Fruit fly (Drosophila melanogaster) whole organism, embryonic: ENCODE measurements around the gene Cdc7.

ENCODE experiments used
- Antp ChIP-seq: fragments of 200-800 bp; sonication (Bioruptor generic); optimal IDR thresholded peaks from 3 replicates; lab custom pipeline; 2016; ENCODE audit warnings: missing biosample characterization, missing genetic modification characterization
- Atf3 ChIP-seq: fragments of 200-800 bp; sonication (Bioruptor generic); optimal IDR thresholded peaks from 3 replicates; lab custom pipeline; 2016; ENCODE audit warnings: missing biosample characterization, missing genetic modification characterization
- CG12219 ChIP-seq: fragments of 200-800 bp; sonication (Bioruptor generic); optimal IDR thresholded peaks from 3 replicates; lab custom pipeline; 2018; ENCODE audit warnings: missing biosample characterization, mild to moderate bottlenecking, missing genetic modification characterization
- CG12391 ChIP-seq: fragments of 200-800 bp; sonication (Bioruptor generic); optimal IDR thresholded peaks from 3 replicates; lab custom pipeline; 2018; ENCODE audit warnings: missing biosample characterization, mild to moderate bottlenecking, missing genetic modification characterization, moderate library complexity
- CG13123 ChIP-seq: fragments of 200-800 bp; sonication (Bioruptor generic); optimal IDR thresholded peaks from 2 replicates; lab custom pipeline; 2016; ENCODE audit warnings: missing biosample characterization, missing genetic modification characterization
- CG13624 ChIP-seq: fragments of 200-800 bp; sonication (Bioruptor generic); optimal IDR thresholded peaks from 2 replicates; lab custom pipeline; 2016; ENCODE audit warnings: missing biosample characterization, missing genetic modification characterization
- CG13775 ChIP-seq: fragments of 200-800 bp; sonication (Bioruptor generic); optimal IDR thresholded peaks from 3 replicates; lab custom pipeline; 2017; ENCODE audit warnings: missing biosample characterization, mild to moderate bottlenecking, missing genetic modification characterization
- CG14014 ChIP-seq: fragments of 200-800 bp; sonication (Bioruptor generic); IDR thresholded peaks from 2 replicates; pipeline ENCODE4 v1.3.6; 2022; ENCODE audit warnings: missing biosample characterization, missing genetic modification characterization
- CG14441 ChIP-seq: fragments of 200-800 bp; sonication (Bioruptor generic); IDR thresholded peaks from 2 replicates; pipeline ENCODE4 v1.3.6; 2022; ENCODE audit warnings: missing biosample characterization, missing genetic modification characterization
- CG15073 ChIP-seq: fragments of 200-800 bp; sonication (Bioruptor generic); optimal IDR thresholded peaks from 2 replicates; lab custom pipeline; 2016; ENCODE audit warnings: missing biosample characterization, missing genetic modification characterization
- CG1529 ChIP-seq: fragments of 200-800 bp; sonication (Bioruptor generic); optimal IDR thresholded peaks from 3 replicates; lab custom pipeline; 2018; ENCODE audit warnings: missing biosample characterization, missing genetic modification characterization
- CG15601 ChIP-seq: fragments of 200-800 bp; sonication (Bioruptor generic); optimal IDR thresholded peaks from 3 replicates; lab custom pipeline; 2019; ENCODE audit warnings: missing biosample characterization, mild to moderate bottlenecking, missing genetic modification characterization, moderate library complexity
- CG17328 ChIP-seq: fragments of 200-800 bp; sonication (Bioruptor generic); IDR thresholded peaks from 2 replicates; pipeline ENCODE4 v1.3.6; 2022; ENCODE audit warnings: missing biosample characterization, missing genetic modification characterization
- CG6254 ChIP-seq: fragments of 200-800 bp; sonication (Bioruptor generic); optimal IDR thresholded peaks from 3 replicates; lab custom pipeline; 2017; ENCODE audit warnings: mild to moderate bottlenecking, missing biosample characterization, missing genetic modification reagents, missing genetic modification characterization
- CG8089 ChIP-seq: fragments of 200-800 bp; sonication (Bioruptor generic); optimal IDR thresholded peaks from 3 replicates; lab custom pipeline; 2016; ENCODE audit warnings: missing biosample characterization, missing genetic modification characterization
- CG9727 ChIP-seq: fragments of 200-800 bp; sonication (Bioruptor generic); optimal IDR thresholded peaks from 3 replicates; lab custom pipeline; 2017; ENCODE audit warnings: missing biosample characterization, mild to moderate bottlenecking, missing genetic modification characterization
- D19A ChIP-seq: fragments of 200-800 bp; optimal IDR thresholded peaks from 3 replicates; lab custom pipeline; 2019; ENCODE audit warnings: missing biosample characterization, mild to moderate bottlenecking, missing genetic modification characterization, moderate library complexity
- Fer1 ChIP-seq: fragments of 200-800 bp; sonication (Bioruptor generic); optimal IDR thresholded peaks from 2 replicates; lab custom pipeline; 2017; ENCODE audit warnings: missing biosample characterization, mild to moderate bottlenecking, missing genetic modification characterization
- HLH3B ChIP-seq: fragments of 200-800 bp; sonication (Bioruptor generic); IDR thresholded peaks from 2 replicates; pipeline ENCODE4 v1.3.6; 2022; ENCODE audit warnings: missing biosample characterization, missing genetic modification characterization
- Hr51 ChIP-seq, 2 experiments: fragments of 200-800 bp; sonication (Bioruptor generic); optimal IDR thresholded peaks; 2 replicates in 1 of 2; 3 replicates in 1 of 2; lab custom pipeline; 2016 to 2018; ENCODE audit warnings: missing biosample characterization in 2 of 2, missing genetic modification characterization in 2 of 2, mild to moderate bottlenecking in 1 of 2, moderate library complexity in 1 of 2
- NC2β ChIP-seq: fragments of 200-800 bp; sonication (Bioruptor generic); optimal IDR thresholded peaks from 2 replicates; lab custom pipeline; 2016; ENCODE audit warnings: missing biosample characterization, missing genetic modification characterization
- Nf-YA ChIP-seq: fragments of 200-800 bp; sonication (Bioruptor generic); IDR thresholded peaks from 2 replicates; pipeline ENCODE4 v1.3.6; 2022; ENCODE audit warnings: missing biosample characterization, missing genetic modification characterization
- Nf-YB ChIP-seq: fragments of 200-800 bp; sonication (Bioruptor generic); optimal IDR thresholded peaks from 3 replicates; lab custom pipeline; 2019; ENCODE audit warnings: missing biosample characterization, mild to moderate bottlenecking, missing genetic modification characterization, moderate library complexity
- Opbp ChIP-seq: fragments of 200-800 bp; sonication (Bioruptor generic); IDR thresholded peaks from 3 replicates; pipeline ENCODE4 v1.3.6; 2022; ENCODE audit warnings: missing biosample characterization, missing genetic modification characterization; ENCODE audit not compliant: partially characterized antibody
- PHDP ChIP-seq: fragments of 200-800 bp; sonication (Bioruptor generic); optimal IDR thresholded peaks from 3 replicates; lab custom pipeline; 2018; ENCODE audit warnings: missing biosample characterization, mild to moderate bottlenecking, missing genetic modification characterization, moderate library complexity
- Poxn ChIP-seq: fragments of 200-800 bp; sonication (Bioruptor generic); IDR thresholded peaks from 2 replicates; pipeline ENCODE4 v1.3.6; 2022; ENCODE audit warnings: missing biosample characterization, missing genetic modification characterization
- Rx ChIP-seq: fragments of 200-800 bp; sonication (Bioruptor generic); IDR thresholded peaks from 2 replicates; pipeline ENCODE4 v1.3.6; 2022; ENCODE audit warnings: missing biosample characterization, missing genetic modification characterization
- Sin3A ChIP-seq: fragments of >200 bp; optimal IDR thresholded peaks from 2 replicates; lab custom pipeline; 2018
- Sry-β ChIP-seq: fragments of 200-800 bp; sonication (Bioruptor generic); optimal IDR thresholded peaks from 2 replicates; lab custom pipeline; 2018; ENCODE audit warnings: missing biosample characterization, mild to moderate bottlenecking, missing genetic modification characterization, moderate library complexity
- Taf1 ChIP-seq: fragments of 200-800 bp; sonication (Bioruptor generic); IDR thresholded peaks from 2 replicates; pipeline ENCODE4 v1.3.6; 2022; ENCODE audit warnings: missing biosample characterization, missing genetic modification characterization
- Xbp1 ChIP-seq: fragments of 200-800 bp; sonication (Bioruptor generic); optimal IDR thresholded peaks from 3 replicates; lab custom pipeline; 2016; ENCODE audit warnings: missing biosample characterization, mild to moderate bottlenecking, missing genetic modification characterization
- ap ChIP-seq: fragments of 200-800 bp; sonication (Bioruptor generic); IDR thresholded peaks from 2 replicates; pipeline ENCODE4 v1.3.6; 2022; ENCODE audit warnings: missing biosample characterization, missing genetic modification characterization
- ara ChIP-seq: fragments of 200-800 bp; sonication (Bioruptor generic); IDR thresholded peaks from 2 replicates; pipeline ENCODE4 v1.3.6; 2022; ENCODE audit warnings: missing biosample characterization, missing genetic modification characterization
- az2 ChIP-seq: fragments of 200-800 bp; sonication (Bioruptor generic); optimal IDR thresholded peaks from 3 replicates; lab custom pipeline; 2016; ENCODE audit warnings: missing biosample characterization, missing genetic modification characterization
- bab2 ChIP-seq: fragments of 200-800 bp; sonication (Bioruptor generic); optimal IDR thresholded peaks from 2 replicates; lab custom pipeline; 2016; ENCODE audit warnings: missing biosample characterization, missing genetic modification characterization
- cg ChIP-seq: fragments of 200-800 bp; sonication (Bioruptor generic); optimal IDR thresholded peaks from 3 replicates; lab custom pipeline; 2019; ENCODE audit warnings: missing biosample characterization, mild to moderate bottlenecking, missing genetic modification characterization, moderate library complexity
- chif ChIP-seq, 2 experiments: fragments of 200-800 bp; sonication (Bioruptor generic); optimal IDR thresholded peaks; 3 replicates each; lab custom pipeline; 2016; ENCODE audit warnings: missing biosample characterization in 2 of 2, missing genetic modification characterization in 2 of 2
- crc ChIP-seq: fragments of 200-800 bp; sonication (Bioruptor generic); optimal IDR thresholded peaks from 2 replicates; lab custom pipeline; 2016; ENCODE audit warnings: missing biosample characterization, missing genetic modification characterization
- crp ChIP-seq, 2 experiments: fragments of 200-800 bp; sonication (Bioruptor generic); optimal IDR thresholded peaks; 2 replicates in 1 of 2; 3 replicates in 1 of 2; lab custom pipeline; 2017; ENCODE audit warnings: missing biosample characterization in 2 of 2, missing genetic modification characterization in 2 of 2, mild to moderate bottlenecking in 1 of 2, moderate library complexity in 1 of 2
- danr ChIP-seq: fragments of 200-800 bp; sonication (Bioruptor generic); IDR thresholded peaks from 2 replicates; pipeline ENCODE4 v1.3.6; 2022; ENCODE audit warnings: missing biosample characterization, missing genetic modification characterization
- fd64A ChIP-seq: fragments of 200-800 bp; sonication (Bioruptor generic); optimal IDR thresholded peaks from 3 replicates; lab custom pipeline; 2018; ENCODE audit warnings: missing biosample characterization, mild to moderate bottlenecking, missing genetic modification characterization
- gce ChIP-seq: fragments of 200-800 bp; sonication (Bioruptor generic); IDR thresholded peaks from 3 replicates; pipeline ENCODE4 v1.3.6; 2022; ENCODE audit warnings: missing biosample characterization, missing genetic modification characterization
- grau ChIP-seq: fragments of 200-800 bp; optimal IDR thresholded peaks from 3 replicates; lab custom pipeline; 2019; ENCODE audit warnings: missing biosample characterization, mild to moderate bottlenecking, missing genetic modification characterization, moderate library complexity
- klu ChIP-seq: fragments of 200-800 bp; sonication (Bioruptor generic); IDR thresholded peaks from 2 replicates; pipeline ENCODE4 v1.3.6; 2022; ENCODE audit warnings: missing biosample characterization, missing genetic modification characterization
- lbe ChIP-seq: fragments of 200-800 bp; sonication (Bioruptor generic); optimal IDR thresholded peaks from 2 replicates; lab custom pipeline; 2016; ENCODE audit warnings: missing biosample characterization, mild to moderate bottlenecking, missing genetic modification characterization
- lov ChIP-seq, 2 experiments: fragments of 200-800 bp in 1 of 2; fragments of >200 bp in 1 of 2; sonication (Bioruptor generic) in 1 of 2; IDR thresholded peaks in 1 of 2; optimal IDR thresholded peaks in 1 of 2; 2 replicates in 1 of 2; 3 replicates in 1 of 2; pipeline versions ENCODE4 v1.3.6 to Lab custom; 2017 to 2022; ENCODE audit warnings: missing biosample characterization in 1 of 2, missing genetic modification characterization in 1 of 2
- org-1 ChIP-seq: fragments of 200-800 bp; sonication (Bioruptor generic); optimal IDR thresholded peaks from 2 replicates; lab custom pipeline; 2017; ENCODE audit warnings: missing biosample characterization, missing genetic modification characterization
- pho ChIP-seq: fragments of 200-800 bp; sonication (Bioruptor generic); optimal IDR thresholded peaks from 2 replicates; lab custom pipeline; 2016; ENCODE audit warnings: missing biosample characterization, missing genetic modification characterization
- pnt ChIP-seq: fragments of 200-800 bp; sonication (Bioruptor generic); optimal IDR thresholded peaks from 3 replicates; lab custom pipeline; 2016; ENCODE audit warnings: missing biosample characterization, missing genetic modification characterization
- pum ChIP-seq: fragments of 200-800 bp; sonication (Bioruptor generic); optimal IDR thresholded peaks from 2 replicates; lab custom pipeline; 2016; ENCODE audit warnings: missing biosample characterization, missing genetic modification characterization
- repo ChIP-seq: fragments of 200-800 bp; sonication (Bioruptor generic); optimal IDR thresholded peaks from 2 replicates; lab custom pipeline; 2016; ENCODE audit warnings: missing biosample characterization, missing genetic modification characterization
- rib ChIP-seq: fragments of 200-800 bp; sonication (Bioruptor generic); IDR thresholded peaks from 2 replicates; pipeline ENCODE4 v1.3.6; 2022; ENCODE audit warnings: missing biosample characterization, missing genetic modification characterization

Gene Cdc7

DNA sequence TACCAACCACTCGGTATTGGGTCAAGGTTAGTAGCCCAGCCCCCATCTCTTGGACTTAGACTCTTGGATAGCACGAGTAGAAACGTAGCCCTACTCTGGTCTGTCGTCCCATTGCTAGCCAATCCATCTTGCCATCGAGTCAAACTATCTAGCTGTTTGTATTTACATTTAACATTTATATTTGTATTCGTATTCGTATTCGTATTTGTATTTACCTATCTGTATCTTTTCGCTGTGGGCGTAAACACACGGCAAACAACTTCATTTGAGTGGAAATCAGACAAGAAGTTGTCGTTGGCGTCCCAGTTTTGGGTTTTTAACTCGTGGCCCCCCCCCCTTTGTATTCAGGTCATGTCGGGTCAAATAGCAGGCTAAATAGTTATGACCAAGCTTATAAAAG is 40.1 kb upstream of the Cdc7 start (continued):
- TF ChIP-seq Atf3: no peak
- TF ChIP-seq CG9727 (GFP tag; lab: Kevin White, UChicago): peak; percentile 43
- peak; percentile 50 for TF ChIP-seq Fer1 (GFP tag; lab: Kevin White, UChicago)
- TF ChIP-seq CG13775 (GFP tag; lab: Kevin White, UChicago): no peak
- TF ChIP-seq Xbp1 (GFP tag; lab: Kevin White, UChicago): no peak
- TF ChIP-seq NC2β (GFP tag; lab: Kevin White, UChicago): peak; percentile 28
- TF ChIP-seq repo (GFP tag; lab: Kevin White, UChicago): no peak
- TF ChIP-seq Poxn (GFP tag; lab: Robert Waterston, UW): no peak
- no peak for TF ChIP-seq D19A (tag; lab: Kevin White, UChicago)
- peak; percentile 37; the same call in 1 of the 2 replicates for TF ChIP-seq ara (GFP tag; lab: Robert Waterston, UW)
- TF ChIP-seq lov (optimal IDR thresholded peaks at IDR 0.05; lab: Kevin White, UChicago): no peak
- 0 out of 3 replicates have a peak, but pooled peaks have one; percentile 43 for TF ChIP-seq lov (GFP tag; IDR thresholded peaks at IDR 0.05; lab: Robert Waterston, UW)
- TF ChIP-seq CG13624 (GFP tag; lab: Kevin White, UChicago): no peak
- no peak for TF ChIP-seq pnt (GFP tag; lab: Kevin White, UChicago)
- TF ChIP-seq Nf-YA (GFP tag; lab: Robert Waterston, UW): no peak
- TF ChIP-seq HLH3B: no peak; the same call in 1 of the 2 replicates
- peak; percentile 65 for TF ChIP-seq CG15601 (tag; lab: Kevin White, UChicago)
- TF ChIP-seq Opbp (GFP tag; lab: Robert Waterston, UW): no peak
- no peak for TF ChIP-seq crp (GFP tag; optimal IDR thresholded peaks at IDR 0.05; lab: Kevin White, UChicago)
- TF ChIP-seq CG14441 (GFP tag; lab: Robert Waterston, UW): no peak
- TF ChIP-seq PHDP (tag; lab: Kevin White, UChicago): peak; percentile 50
- TF ChIP-seq CG6254 (GFP tag; lab: Kevin White, UChicago): peak; percentile 42
- TF ChIP-seq CG12391 (tag; lab: Kevin White, UChicago): peak; percentile 3
- no peak for TF ChIP-seq ap (GFP tag; lab: Robert Waterston, UW)
- TF ChIP-seq Hr51 (GFP tag; optimal IDR thresholded peaks at IDR 0.05; lab: Kevin White, UChicago): peak in 1 of 2 experiments; percentile 8
- TF ChIP-seq CG17328 (GFP tag; lab: Robert Waterston, UW): no peak
- TF ChIP-seq Taf1 (GFP tag; lab: Robert Waterston, UW): no peak
- TF ChIP-seq rib (GFP tag; lab: Robert Waterston, UW): no peak
- no peak for TF ChIP-seq az2 (GFP tag; lab: Kevin White, UChicago)
- peak; percentile 67 for TF ChIP-seq fd64A (GFP tag; lab: Kevin White, UChicago)
- peak; percentile 36 for TF ChIP-seq CG8089 (GFP tag; lab: Kevin White, UChicago)
- TF ChIP-seq Nf-YB (GFP tag; lab: Kevin White, UChicago): peak; percentile 39
- peak; percentile 7 for TF ChIP-seq pum (GFP tag; lab: Kevin White, UChicago)
- TF ChIP-seq CG15073 (GFP tag; lab: Kevin White, UChicago): no peak
- no peak for TF ChIP-seq klu (GFP tag; lab: Robert Waterston, UW)
- peak; percentile 21 for TF ChIP-seq CG12219
- TF ChIP-seq danr (GFP tag; lab: Robert Waterston, UW): no peak
- TF ChIP-seq lbe: no peak
- no peak for TF ChIP-seq CG13123 (GFP tag; lab: Kevin White, UChicago)
- TF ChIP-seq CG14014 (GFP tag; lab: Robert Waterston, UW): peak; percentile 39; the same call in 1 of the 2 replicates
- TF ChIP-seq crc (GFP tag; lab: Kevin White, UChicago): peak; percentile 5
- peak; percentile 18 for TF ChIP-seq grau (tag; lab: Kevin White, UChicago)
- peak; percentile 30 for TF ChIP-seq CG1529 (GFP tag; lab: Kevin White, UChicago)
- peak; percentile 28 for TF ChIP-seq cg (GFP tag; lab: Kevin White, UChicago)
- no peak for TF ChIP-seq bab2 (GFP tag; lab: Kevin White, UChicago)
- TF ChIP-seq Rx (GFP tag; lab: Robert Waterston, UW): no peak
- no peak for TF ChIP-seq pho (GFP tag; lab: Kevin White, UChicago)
- TF ChIP-seq Sry-β (GFP tag; lab: Kevin White, UChicago): no peak
- TF ChIP-seq Sin3A: no peak
- TF ChIP-seq gce: no peak
- no peak for TF ChIP-seq Antp
- peak in 1 of 2 experiments; percentile 64 for TF ChIP-seq chif (GFP tag; optimal IDR thresholded peaks at IDR 0.05; lab: Kevin White, UChicago)
- TF ChIP-seq org-1 (GFP tag; lab: Kevin White, UChicago): peak; percentile 47
